Worm (Caenorhabditis elegans) whole organism, L2 larva: ENCODE data around the gene H41C03.3.
A peak's percentile ranks its signal among the peaks of the same experiment; 100 is the strongest.

Experiments
- C34F6.9 ChIP-seq: fragments of 150-350 bp; optimal IDR thresholded peaks from 2 replicates; lab custom pipeline; 2014; ENCODE audit warnings: missing biosample characterization, missing genetic modification characterization
- F13H6.1 ChIP-seq: sonication (generic microtip); optimal IDR thresholded peaks from 2 replicates; lab custom pipeline; 2016; ENCODE audit warnings: missing genetic modification characterization, missing compliant biosample characterization
- R02D3.7 ChIP-seq: fragments of 150-350 bp; optimal IDR thresholded peaks from 2 replicates; lab custom pipeline; 2014; ENCODE audit warnings: missing biosample characterization, missing genetic modification characterization
- Y55F3AM.14 ChIP-seq: fragments of 200-800 bp; sonication (Bioruptor generic); optimal IDR thresholded peaks from 2 replicates; lab custom pipeline; 2018; ENCODE audit warnings: mild to moderate bottlenecking, missing genetic modification characterization, missing compliant biosample characterization
- ZK546.5 ChIP-seq: sonication (generic microtip); optimal IDR thresholded peaks from 2 replicates; lab custom pipeline; 2017; ENCODE audit warnings: missing biosample characterization, missing genetic modification characterization
- alr-1 ChIP-seq: fragments of 150-350 bp; optimal IDR thresholded peaks from 2 replicates; lab custom pipeline; 2014; ENCODE audit warnings: missing biosample characterization, missing genetic modification characterization
- aly-2 ChIP-seq: fragments of 150-350 bp; optimal IDR thresholded peaks from 2 replicates; lab custom pipeline; 2014; ENCODE audit warnings: missing biosample characterization, missing genetic modification characterization
- ama-1 ChIP-seq: fragments of 150-350 bp; optimal IDR thresholded peaks from 2 replicates; lab custom pipeline; 2018; ENCODE audit warnings: inconsistent platforms
- blmp-1 ChIP-seq: sonication (generic microtip); optimal IDR thresholded peaks from 2 replicates; lab custom pipeline; 2017; ENCODE audit warnings: missing genetic modification characterization, mild to moderate bottlenecking, missing compliant biosample characterization, antibody characterized with exemption, moderate library complexity; ENCODE audit not compliant: insufficient read depth
- ceh-16 ChIP-seq: fragments of 150-350 bp; optimal IDR thresholded peaks from 2 replicates; lab custom pipeline; 2014; ENCODE audit warnings: missing biosample characterization, missing genetic modification characterization
- ceh-82 ChIP-seq: fragments of 150-350 bp; optimal IDR thresholded peaks from 2 replicates; lab custom pipeline; 2014; ENCODE audit warnings: missing biosample characterization, missing genetic modification characterization
- crh-2 ChIP-seq: sonication (generic microtip); optimal IDR thresholded peaks from 2 replicates; lab custom pipeline; 2017; ENCODE audit warnings: missing biosample characterization, missing genetic modification characterization
- dmd-4 ChIP-seq: sonication (generic microtip); optimal IDR thresholded peaks from 2 replicates; lab custom pipeline; 2017; ENCODE audit warnings: missing biosample characterization, missing genetic modification characterization
- egl-27 ChIP-seq: sonication (generic microtip); optimal IDR thresholded peaks from 3 replicates; lab custom pipeline; 2017; ENCODE audit warnings: missing biosample characterization, missing genetic modification reagents, missing genetic modification characterization
- elt-1 ChIP-seq: fragments of 150-350 bp; optimal IDR thresholded peaks from 2 replicates; lab custom pipeline; 2014; ENCODE audit warnings: missing biosample characterization, missing genetic modification characterization
- elt-3 ChIP-seq: sonication (generic microtip); optimal IDR thresholded peaks from 2 replicates; lab custom pipeline; 2017; ENCODE audit warnings: missing biosample characterization, missing genetic modification characterization
- fos-1 ChIP-seq: fragments of 150-350 bp; optimal IDR thresholded peaks from 2 replicates; lab custom pipeline; 2014; ENCODE audit warnings: missing biosample characterization, missing genetic modification characterization
- gmeb-1 ChIP-seq: fragments of 150-350 bp; optimal IDR thresholded peaks from 2 replicates; lab custom pipeline; 2014; ENCODE audit warnings: missing biosample characterization, missing genetic modification characterization
- lin-11 ChIP-seq: fragments of 150-350 bp; sonication (generic microtip); optimal IDR thresholded peaks from 2 replicates; lab custom pipeline; 2014; ENCODE audit warnings: missing biosample characterization, missing genetic modification characterization, inconsistent platforms, mixed read lengths
- lin-13 ChIP-seq: fragments of 150-350 bp; optimal IDR thresholded peaks from 2 replicates; lab custom pipeline; 2014; ENCODE audit warnings: missing biosample characterization, missing genetic modification reagents, missing genetic modification characterization
- lin-39 ChIP-seq: fragments of 150-350 bp; optimal IDR thresholded peaks from 2 replicates; lab custom pipeline; 2014; ENCODE audit warnings: missing biosample characterization, missing genetic modification reagents, missing genetic modification characterization
- lsy-2 ChIP-seq, 2 experiments: fragments of 150-350 bp in 1 of 2; sonication (generic microtip) in 1 of 2; optimal IDR thresholded peaks; 2 replicates each; lab custom pipeline; 2014 to 2017; ENCODE audit warnings: missing biosample characterization in 2 of 2, missing genetic modification characterization in 2 of 2
- mab-5 ChIP-seq: fragments of 150-350 bp; optimal IDR thresholded peaks from 2 replicates; lab custom pipeline; 2014; ENCODE audit warnings: missing biosample characterization, missing genetic modification characterization
- mbf-1 ChIP-seq: sonication (generic microtip); optimal IDR thresholded peaks from 2 replicates; lab custom pipeline; 2017; ENCODE audit warnings: missing biosample characterization, missing genetic modification characterization
- mdl-1 ChIP-seq, 2 experiments: fragments of 150-350 bp in 1 of 2; sonication (generic microtip) in 1 of 2; optimal IDR thresholded peaks; 2 replicates each; lab custom pipeline; 2017; ENCODE audit warnings: missing biosample characterization in 2 of 2, missing genetic modification characterization in 2 of 2
- nhr-10 ChIP-seq: sonication (generic microtip); optimal IDR thresholded peaks from 2 replicates; lab custom pipeline; 2017; ENCODE audit warnings: missing biosample characterization, missing genetic modification characterization
- nhr-11 ChIP-seq: fragments of 150-350 bp; optimal IDR thresholded peaks from 2 replicates; lab custom pipeline; 2014; ENCODE audit warnings: missing biosample characterization, missing genetic modification characterization
- nhr-12 ChIP-seq: fragments of 150-350 bp; optimal IDR thresholded peaks from 2 replicates; lab custom pipeline; 2014; ENCODE audit warnings: missing biosample characterization, missing genetic modification characterization
- nhr-129 ChIP-seq: fragments of 150-350 bp; optimal IDR thresholded peaks from 2 replicates; lab custom pipeline; 2014; ENCODE audit warnings: missing biosample characterization, missing genetic modification characterization
- nhr-21 ChIP-seq: fragments of 150-350 bp; optimal IDR thresholded peaks from 2 replicates; lab custom pipeline; 2014; ENCODE audit warnings: missing biosample characterization, missing genetic modification characterization
- nhr-23 ChIP-seq: fragments of 150-350 bp; optimal IDR thresholded peaks from 2 replicates; lab custom pipeline; 2014; ENCODE audit warnings: missing biosample characterization, missing genetic modification reagents, missing genetic modification characterization
- nhr-237 ChIP-seq: fragments of 150-350 bp; optimal IDR thresholded peaks from 2 replicates; lab custom pipeline; 2014; ENCODE audit warnings: missing biosample characterization, missing genetic modification characterization
- nhr-25 ChIP-seq: fragments of 150-350 bp; sonication (generic microtip); optimal IDR thresholded peaks from 3 replicates; lab custom pipeline; 2014; ENCODE audit warnings: missing biosample characterization, missing genetic modification characterization
- nhr-6 ChIP-seq: fragments of 150-350 bp; optimal IDR thresholded peaks from 2 replicates; lab custom pipeline; 2014; ENCODE audit warnings: missing biosample characterization, missing genetic modification characterization
- nhr-77 ChIP-seq: fragments of 150-350 bp; optimal IDR thresholded peaks from 2 replicates; lab custom pipeline; 2014; ENCODE audit warnings: missing biosample characterization, missing genetic modification characterization
- peb-1 ChIP-seq: fragments of 150-350 bp; optimal IDR thresholded peaks from 2 replicates; lab custom pipeline; 2014; ENCODE audit warnings: missing biosample characterization, missing genetic modification characterization
- sem-4 ChIP-seq: fragments of 150-350 bp; optimal IDR thresholded peaks from 2 replicates; lab custom pipeline; 2014; ENCODE audit warnings: missing biosample characterization, missing genetic modification reagents, missing genetic modification characterization
- skn-1 ChIP-seq: sonication (generic microtip); optimal IDR thresholded peaks from 2 replicates; lab custom pipeline; 2017; ENCODE audit warnings: missing biosample characterization, missing genetic modification characterization
- sma-3 ChIP-seq: sonication (generic microtip); optimal IDR thresholded peaks from 2 replicates; lab custom pipeline; 2016; ENCODE audit warnings: missing genetic modification reagents, missing genetic modification characterization, missing compliant biosample characterization
- sma-9 ChIP-seq, 2 experiments: fragments of 150-350 bp in 1 of 2; sonication (generic microtip) in 1 of 2; optimal IDR thresholded peaks; 2 replicates each; lab custom pipeline; 2014 to 2016; ENCODE audit warnings: missing genetic modification characterization in 2 of 2, mild to moderate bottlenecking in 1 of 2, missing biosample characterization in 1 of 2, missing compliant biosample characterization in 1 of 2, missing genetic modification reagents in 1 of 2, moderate library complexity in 1 of 2
- snpc-4 ChIP-seq: fragments of 150-350 bp; optimal IDR thresholded peaks from 2 replicates; lab custom pipeline; 2014; ENCODE audit warnings: missing biosample characterization, missing genetic modification characterization
- unc-39 ChIP-seq: fragments of 150-350 bp; optimal IDR thresholded peaks from 2 replicates; lab custom pipeline; 2014; ENCODE audit warnings: missing biosample characterization, missing genetic modification characterization
- unc-55 ChIP-seq: fragments of 150-350 bp; sonication (generic microtip); optimal IDR thresholded peaks from 3 replicates; lab custom pipeline; 2014; ENCODE audit warnings: missing biosample characterization, missing genetic modification reagents, missing genetic modification characterization
- unc-62 ChIP-seq: fragments of 150-350 bp; optimal IDR thresholded peaks from 2 replicates; lab custom pipeline; 2014; ENCODE audit warnings: missing biosample characterization, missing genetic modification reagents, missing genetic modification characterization
- zag-1 ChIP-seq: fragments of 150-350 bp; optimal IDR thresholded peaks from 2 replicates; lab custom pipeline; 2014; ENCODE audit warnings: missing biosample characterization, missing genetic modification characterization
- ztf-1 ChIP-seq: fragments of 200-800 bp; sonication (Bioruptor generic); conservative IDR thresholded peaks from 2 replicates; pipeline ENCODE4 v1.3.6; 2022; ENCODE audit warnings: missing genetic modification characterization, missing compliant biosample characterization
- ztf-11 ChIP-seq: sonication (generic microtip); optimal IDR thresholded peaks from 2 replicates; lab custom pipeline; 2017; ENCODE audit warnings: missing biosample characterization, missing genetic modification characterization
- ztf-4 ChIP-seq: fragments of 150-350 bp; optimal IDR thresholded peaks from 2 replicates; lab custom pipeline; 2014; ENCODE audit warnings: missing biosample characterization, missing genetic modification characterization

H41C03.3 gene

DNA sequence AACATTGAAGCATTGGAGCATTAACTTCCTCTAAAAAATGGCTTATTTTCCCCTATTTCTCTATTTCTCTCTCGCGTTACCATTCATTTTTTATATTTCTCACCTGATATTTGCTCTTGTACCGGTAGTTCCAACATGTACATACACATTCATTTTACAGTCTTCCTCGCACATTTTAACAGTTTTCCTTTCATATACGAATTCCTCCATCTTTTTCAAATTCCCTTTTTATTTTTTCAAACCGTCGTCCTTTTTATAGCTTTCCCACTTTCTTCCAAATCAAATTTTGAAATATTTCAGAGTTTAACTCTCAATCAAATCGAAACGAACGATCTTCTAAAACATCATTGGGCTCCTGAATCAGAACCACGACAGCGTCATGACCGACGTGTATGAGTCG lies 38.7 kb downstream of the H41C03.3 start, which contains the start of gene rfip-1:
Gene rfip-1, plus strand, starts transcription at position 301 of the 400 bp plus-strand sequence.
- no peak for TF ChIP-seq nhr-21 (tag; lab: Kevin White, UChicago)
- no peak for TF ChIP-seq zag-1 (tag; lab: Kevin White, UChicago)
- no peak for TF ChIP-seq ceh-16 (tag; lab: Kevin White, UChicago)
- TF ChIP-seq elt-1 (tag; lab: Kevin White, UChicago): no peak
- TF ChIP-seq R02D3.7: no peak
- TF ChIP-seq aly-2 (tag; lab: Kevin White, UChicago): no peak
- no peak for TF ChIP-seq ZK546.5
- no peak for TF ChIP-seq nhr-23 (tag; lab: Kevin White, UChicago)
- TF ChIP-seq ztf-4 (tag; lab: Kevin White, UChicago): no peak
- no peak for TF ChIP-seq nhr-237 (tag; lab: Kevin White, UChicago)
- TF ChIP-seq, all 48 proteins: peak for 0

DNA sequence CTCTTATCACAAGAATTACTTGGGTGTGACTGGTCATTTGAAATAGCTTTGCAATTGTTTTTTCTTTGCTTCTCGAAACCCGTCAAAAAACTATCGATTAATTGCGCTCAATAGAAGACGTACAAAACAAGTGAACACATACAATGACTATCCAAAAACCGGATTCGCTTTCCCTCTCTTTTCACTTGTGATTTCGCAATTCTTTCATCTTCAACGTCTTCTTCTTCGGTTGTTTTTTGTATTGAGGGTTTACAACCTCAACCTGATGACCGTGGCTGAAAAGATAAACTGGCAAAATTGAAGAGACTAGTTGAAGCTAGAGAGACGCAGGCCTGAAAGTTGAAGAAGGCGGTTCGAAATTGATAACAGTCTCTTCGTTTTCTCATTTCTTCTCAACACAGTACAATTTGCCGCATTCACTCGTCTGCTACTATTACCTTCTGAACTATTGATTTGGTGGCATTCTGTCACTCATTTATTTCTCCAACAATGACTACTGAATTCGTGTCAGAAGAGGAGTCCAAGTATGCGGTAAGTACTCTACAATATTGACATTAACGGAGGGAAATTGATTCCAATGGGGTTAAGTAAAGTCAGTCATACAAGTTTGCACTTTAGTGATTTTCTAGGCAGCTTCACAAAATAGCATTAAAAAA lies 40.5 kb downstream of the H41C03.3 start:
- no peak for TF ChIP-seq Y55F3AM.14 (GFP tag; lab: Kevin White, UChicago)
- TF ChIP-seq aly-2 (tag; lab: Kevin White, UChicago): no peak
- no peak for TF ChIP-seq unc-62 (GFP tag; lab: Kevin White, UChicago)
- TF ChIP-seq nhr-10 (tag; lab: Kevin White, UChicago): no peak
- TF ChIP-seq skn-1 (tag; lab: Kevin White, UChicago): no peak
- no peak for TF ChIP-seq gmeb-1 (tag; lab: Kevin White, UChicago)
- no peak for TF ChIP-seq unc-39 (tag; lab: Kevin White, UChicago)
- peak; percentile 9 for TF ChIP-seq C34F6.9 (tag; lab: Kevin White, UChicago)
- TF ChIP-seq alr-1 (tag; lab: Kevin White, UChicago): no peak
- TF ChIP-seq ama-1 (lab: Kevin White, UChicago): no peak
- TF ChIP-seq nhr-129 (tag; lab: Kevin White, UChicago): peak; percentile 31
- TF ChIP-seq zag-1 (tag; lab: Kevin White, UChicago): no peak
- no peak for TF ChIP-seq lin-11 (tag; lab: Kevin White, UChicago)
- TF ChIP-seq nhr-25 (tag; lab: Kevin White, UChicago): peak; percentile 91
- no peak for TF ChIP-seq dmd-4
- peak; percentile 52 for TF ChIP-seq nhr-21 (tag; lab: Kevin White, UChicago)
- TF ChIP-seq ceh-16 (tag; lab: Kevin White, UChicago): no peak
- TF ChIP-seq mab-5 (tag; lab: Kevin White, UChicago): no peak
- no peak for TF ChIP-seq unc-55
- TF ChIP-seq ztf-1 (GFP tag; lab: Robert Waterston, UW): no peak
- TF ChIP-seq peb-1 (tag; lab: Kevin White, UChicago): no peak
- no peak for TF ChIP-seq ztf-11 (tag; lab: Kevin White, UChicago)
- no peak for TF ChIP-seq lin-39
- TF ChIP-seq nhr-77 (tag; lab: Kevin White, UChicago): no peak
- TF ChIP-seq nhr-23 (tag; lab: Kevin White, UChicago): no peak
- no peak for TF ChIP-seq nhr-11 (tag; lab: Kevin White, UChicago)
- no peak for TF ChIP-seq elt-1 (tag; lab: Kevin White, UChicago)
- TF ChIP-seq fos-1 (tag; lab: Kevin White, UChicago): peak; percentile 40
- TF ChIP-seq nhr-6 (tag; lab: Kevin White, UChicago): peak; percentile 27
- peak; percentile 94 for TF ChIP-seq blmp-1
- TF ChIP-seq sma-9 (GFP tag; optimal IDR thresholded peaks at IDR 0.05; lab: Kevin White, UChicago): no peak
- TF ChIP-seq sma-9 (tag; optimal IDR thresholded peaks at IDR 0.05; lab: Kevin White, UChicago): no peak
- peak; percentile 18 for TF ChIP-seq sma-3 (GFP tag; lab: Kevin White, UChicago)
- TF ChIP-seq crh-2 (tag; lab: Kevin White, UChicago): peak; percentile 55
- TF ChIP-seq F13H6.1: peak; percentile 18
- peak in 1 of 2 experiments; percentile 27 for TF ChIP-seq lsy-2 (tag; optimal IDR thresholded peaks at IDR 0.05; lab: Kevin White, UChicago)
- no peak for TF ChIP-seq lin-13 (GFP tag; lab: Kevin White, UChicago)
- TF ChIP-seq mdl-1 (tag; optimal IDR thresholded peaks at IDR 0.05; lab: Kevin White, UChicago): no peak
- no peak for TF ChIP-seq sem-4 (tag; lab: Kevin White, UChicago)
- TF ChIP-seq nhr-12 (tag; lab: Kevin White, UChicago): no peak
- TF ChIP-seq ceh-82 (tag; lab: Kevin White, UChicago): no peak
- TF ChIP-seq egl-27: no peak
- no peak for TF ChIP-seq snpc-4 (tag; lab: Kevin White, UChicago)
- TF ChIP-seq ztf-4 (tag; lab: Kevin White, UChicago): peak; percentile 2
- no peak for TF ChIP-seq mbf-1
- TF ChIP-seq elt-3 (tag; lab: Kevin White, UChicago): no peak
- no peak for TF ChIP-seq nhr-237 (tag; lab: Kevin White, UChicago)
